Worm (Caenorhabditis elegans): ENCODE data around the gene C39D10.8.

Gene C39D10.8

DNA sequence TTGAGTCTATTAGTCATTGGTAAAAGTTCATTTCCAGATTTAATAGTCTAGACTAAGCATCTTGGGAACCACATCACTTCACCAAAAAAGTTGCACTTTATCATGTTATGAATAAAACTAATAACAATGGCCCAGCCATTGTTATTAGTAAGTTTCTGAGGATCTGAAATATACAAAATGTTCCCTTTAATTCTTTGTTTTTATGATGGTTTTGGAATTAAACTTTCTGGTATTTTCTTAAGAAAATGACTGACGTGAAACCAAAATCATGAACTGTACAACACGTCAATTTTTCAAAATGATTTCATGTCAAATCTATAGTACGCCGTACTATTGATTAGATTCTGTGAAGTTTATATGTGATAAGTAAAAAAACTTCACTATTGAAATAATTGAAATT lies 40.8 kb downstream of the C39D10.8 start:
- no peak for TF ChIP-seq ama-1 (optimal IDR thresholded peaks at IDR 0.05)
- no peak for TF ChIP-seq sma-3 (GFP tag; optimal IDR thresholded peaks at IDR 0.05)
- TF ChIP-seq lin-11 (tag; optimal IDR thresholded peaks at IDR 0.05), result no peak

DNA sequence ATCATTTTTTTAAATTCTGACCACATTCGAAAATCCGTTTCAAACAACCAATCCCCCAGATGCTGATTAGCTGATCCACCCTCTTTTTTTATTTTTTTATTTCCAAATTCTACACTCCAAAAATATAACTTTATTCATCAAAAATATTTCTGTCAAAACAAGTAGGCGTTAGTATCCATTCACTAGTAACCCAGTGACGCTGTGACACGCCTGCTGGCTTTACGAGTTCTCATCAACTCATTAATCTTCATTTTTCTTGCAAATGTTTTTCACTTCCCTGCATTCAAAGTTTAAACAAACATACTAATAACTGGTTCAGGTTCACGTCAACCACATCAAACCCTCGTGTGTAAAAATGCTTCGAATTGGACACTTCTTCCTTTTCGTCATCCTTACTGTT lies 42.2 kb downstream of the C39D10.8 start, which contains the start of gene nlp-101:
Gene nlp-101 (plus strand): TSS at position 301 of the 400 bp plus-strand sequence.
- TF ChIP-seq zag-1 (tag; optimal IDR thresholded peaks at IDR 0.05), result no peak
- no peak for TF ChIP-seq unc-62 (GFP tag; optimal IDR thresholded peaks at IDR 0.05)
- TF ChIP-seq fos-1 (tag; optimal IDR thresholded peaks at IDR 0.05), result no peak
- no peak for TF ChIP-seq mbf-1 (tag; optimal IDR thresholded peaks at IDR 0.05)
- no peak for TF ChIP-seq snpc-4 (tag; optimal IDR thresholded peaks at IDR 0.05)
- no peak for TF ChIP-seq mab-5 (tag; optimal IDR thresholded peaks at IDR 0.05)
- TF ChIP-seq ztf-11 (tag; optimal IDR thresholded peaks at IDR 0.05), result no peak
- TF ChIP-seq sma-9 (GFP tag; optimal IDR thresholded peaks at IDR 0.05), result no peak
- no peak for TF ChIP-seq sma-9 (tag; optimal IDR thresholded peaks at IDR 0.05)
- no peak for TF ChIP-seq R02D3.7 (tag; optimal IDR thresholded peaks at IDR 0.05)
- TF ChIP-seq alr-1 (tag; optimal IDR thresholded peaks at IDR 0.05), result no peak
- TF ChIP-seq nhr-11 (tag; optimal IDR thresholded peaks at IDR 0.05), result no peak
- TF ChIP-seq Y55F3AM.14 (GFP tag; optimal IDR thresholded peaks at IDR 0.05), result no peak
- TF ChIP-seq C34F6.9 (tag; optimal IDR thresholded peaks at IDR 0.05), result no peak

DNA sequence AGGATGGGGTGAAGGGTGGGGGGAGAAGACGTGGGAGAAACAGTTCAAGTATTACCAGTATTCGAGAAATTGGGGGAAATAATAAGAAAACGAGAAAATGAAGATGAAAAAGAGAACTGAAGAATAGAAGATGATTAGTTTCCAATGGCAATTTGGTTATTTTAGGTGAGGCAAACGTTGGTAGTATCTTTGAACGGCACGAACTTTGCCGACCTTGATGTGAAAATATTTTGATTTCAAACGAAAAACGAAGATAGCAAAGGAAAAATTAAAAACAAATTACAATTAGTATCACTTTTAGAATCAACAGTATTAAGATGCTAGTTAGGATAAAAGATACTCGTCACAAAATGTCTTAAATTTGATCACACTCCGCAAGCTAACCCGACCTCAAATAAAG lies 46.6 kb downstream of the C39D10.8 start, which contains the start of gene sul-3:
Gene sul-3 (minus strand): TSS at position 101 of the 400 bp plus-strand sequence.
- TF ChIP-seq mbf-1 (tag; optimal IDR thresholded peaks at IDR 0.05), result no peak
- no peak for TF ChIP-seq nhr-129 (tag; optimal IDR thresholded peaks at IDR 0.05)
- no peak for TF ChIP-seq unc-62 (GFP tag; optimal IDR thresholded peaks at IDR 0.05)
- no peak for TF ChIP-seq R02D3.7 (tag; optimal IDR thresholded peaks at IDR 0.05)
- TF ChIP-seq ztf-1 (GFP tag; conservative IDR thresholded peaks at IDR 0.05), result no peak
- TF ChIP-seq aly-2 (tag; optimal IDR thresholded peaks at IDR 0.05), result no peak
- TF ChIP-seq gmeb-1 (tag; optimal IDR thresholded peaks at IDR 0.05), result no peak
- TF ChIP-seq C34F6.9 (tag; optimal IDR thresholded peaks at IDR 0.05), result no peak
- no peak for TF ChIP-seq nhr-237 (tag; optimal IDR thresholded peaks at IDR 0.05)

All from whole organism, L2 larva.